Worm (Caenorhabditis elegans): ENCODE data around the gene M03F4.4.

M03F4.4 gene

ce11 chrX:4957259-4957658 is at the start of gene M03F4.4:
M03F4.4 (minus strand) TSS chrX:4957418.
- TF ChIP-seq ekl-4 (GFP tag; IDR thresholded peaks at IDR 0.05) (no peak), lin-26 (GFP tag; IDR thresholded peaks at IDR 0.05) (no peak), F39B2.1 (GFP tag; IDR thresholded peaks at IDR 0.05) (no peak), pbrm-1 (GFP tag; IDR thresholded peaks at IDR 0.05) (no peak), zfh-2 (GFP tag; conservative IDR thresholded peaks at IDR 0.05) (peak; percentile 66), Y53F4B.3 (GFP tag; IDR thresholded peaks at IDR 0.05) (no peak)

ce11 chrX:5006972-5007371 is 49.8 kb upstream of the M03F4.4 start:
- TF ChIP-seq unc-130 (GFP tag; optimal IDR thresholded peaks at IDR 0.05), result no peak
- TF ChIP-seq nhr-80 (tag; optimal IDR thresholded peaks at IDR 0.05), result peak; percentile 8

- no peak for TF ChIP-seq B0336.3 (GFP tag; IDR thresholded peaks at IDR 0.05)
- TF ChIP-seq lsl-1 (GFP tag; optimal IDR thresholded peaks at IDR 0.05), result no peak
- no peak for TF ChIP-seq ztf-25 (GFP tag; IDR thresholded peaks at IDR 0.05)
- no peak for TF ChIP-seq efl-1 (GFP tag; optimal IDR thresholded peaks at IDR 0.05)
- no peak for TF ChIP-seq F23B12.7 (tag; optimal IDR thresholded peaks at IDR 0.05; ENCODE audit: insufficient read depth)
- TF ChIP-seq mes-4 (tag; optimal IDR thresholded peaks at IDR 0.05), result no peak
- TF ChIP-seq B0035.1 (tag; optimal IDR thresholded peaks at IDR 0.05), result no peak
- TF ChIP-seq ekl-4 (GFP tag; IDR thresholded peaks at IDR 0.05), result no peak
- no peak for TF ChIP-seq nhr-120 (GFP tag; IDR thresholded peaks at IDR 0.05)
These were observed 47.7 kb upstream of the M03F4.4 start, which contains the start of gene hsd-2 for ce11 chrX:5004940-5005339. hsd-2 (plus strand) TSS chrX:5005240.

DNA sequence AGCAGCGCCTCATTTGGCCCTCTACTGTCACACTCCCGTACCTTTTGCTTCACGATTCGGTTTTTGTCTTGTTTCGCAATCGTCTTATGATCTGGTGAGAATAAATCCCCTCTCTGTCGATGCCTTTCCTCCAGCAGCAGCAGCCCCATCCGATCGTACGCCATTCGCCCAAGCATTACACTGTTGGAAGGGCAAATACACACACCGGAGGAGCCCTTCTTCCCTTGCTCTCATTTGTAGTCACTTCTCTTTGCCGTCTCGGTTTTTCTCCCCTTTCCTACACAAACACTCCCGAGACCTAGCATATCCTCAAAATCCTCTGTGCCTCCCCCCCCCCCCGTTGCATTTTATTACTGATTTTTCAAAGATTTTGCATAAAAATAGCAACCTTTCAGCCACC is 41.7 kb upstream of the M03F4.4 start, which contains the start of gene set-30:
set-30 (plus strand) TSS at position 396 of the 400 bp plus-strand sequence.
- TF ChIP-seq snpc-1.1 (tag; optimal IDR thresholded peaks at IDR 0.05; ENCODE audit: insufficient read depth) (no peak), zfh-2 (GFP tag; conservative IDR thresholded peaks at IDR 0.05) (peak; percentile 56; the same call in 1 of the 2 replicates), bed-1 (GFP tag; IDR thresholded peaks at IDR 0.05) (no peak), lsy-27 (tag; optimal IDR thresholded peaks at IDR 0.05; ENCODE audit: borderline replicate concordance, insufficient read depth) (no peak), nfya-2 (GFP tag; IDR thresholded peaks at IDR 0.05) (no peak), ztf-18 (tag; optimal IDR thresholded peaks at IDR 0.05) (no peak), egl-44 (GFP tag; IDR thresholded peaks at IDR 0.05) (no peak)

ce11 chrX:4997548-4998087 is 40.4 kb upstream of the M03F4.4 start, which contains the start of gene ZC8.6:
ZC8.6 (minus strand) TSS chrX:4997598.
- TF ChIP-seq cebp-1 (GFP tag; IDR thresholded peaks at IDR 0.05) (no peak), cebp-1 (tag; optimal IDR thresholded peaks at IDR 0.05) (peak; percentile 31), rcor-1 (GFP tag; IDR thresholded peaks at IDR 0.05) (no peak), bed-2 (GFP tag; IDR thresholded peaks at IDR 0.05) (no peak), K12H6.12 (tag; optimal IDR thresholded peaks at IDR 0.05) (peak; percentile 32), nhr-80 (tag; optimal IDR thresholded peaks at IDR 0.05) (peak; percentile 57), F22D6.2 (tag; optimal IDR thresholded peaks at IDR 0.05) (no peak), rec-8 (tag; optimal IDR thresholded peaks at IDR 0.05) (no peak), hmg-1.2 (GFP tag; IDR thresholded peaks at IDR 0.05) (peak; percentile 39; the same call in 1 of the 2 replicates), F55B11.4 (tag; optimal IDR thresholded peaks at IDR 0.05; ENCODE audit: borderline replicate concordance, insufficient read depth) (no peak), let-607 (tag; optimal IDR thresholded peaks at IDR 0.05) (peak in 1 of 2 experiments; percentile 32), ZK185.1 (tag; optimal IDR thresholded peaks at IDR 0.05; ENCODE audit: poor library complexity, severe bottlenecking) (no peak), mcd-1 (GFP tag; IDR thresholded peaks at IDR 0.05) (peak; percentile 86)

All from whole organism, young adult.